Fruit fly (Drosophila melanogaster) whole organism, embryonic: ENCODE data around the gene MTF-1.

Source experiments
- BtbVII ChIP-seq: fragments of 200-800 bp; sonication (Bioruptor generic); optimal IDR thresholded peaks from 3 replicates; lab custom pipeline; 2017; ENCODE audit warnings: missing biosample characterization, mild to moderate bottlenecking, missing genetic modification characterization
- CG10543 ChIP-seq: fragments of 200-800 bp; sonication (Bioruptor generic); optimal IDR thresholded peaks from 3 replicates; lab custom pipeline; 2017; ENCODE audit warnings: missing biosample characterization, mild to moderate bottlenecking, missing genetic modification characterization, moderate library complexity
- CG10979 ChIP-seq: fragments of 200-800 bp; sonication (Bioruptor generic); optimal IDR thresholded peaks from 2 replicates; lab custom pipeline; 2018; ENCODE audit warnings: missing biosample characterization, mild to moderate bottlenecking, missing genetic modification characterization, moderate library complexity
- Chrac-16 ChIP-seq: fragments of 200-800 bp; sonication (Bioruptor generic); optimal IDR thresholded peaks from 3 replicates; lab custom pipeline; 2016; ENCODE audit warnings: missing biosample characterization, missing genetic modification characterization
- Trl ChIP-seq, 3 experiments: fragments of >200 bp in 2 of 3; fragments of 200-800 bp in 1 of 3; sonication (Bioruptor generic) in 1 of 3; optimal IDR thresholded peaks; 2 replicates in 1 of 3; 3 replicates in 2 of 3; lab custom pipeline; 2016 to 2017; ENCODE audit warnings: missing biosample characterization in 1 of 3, missing genetic modification characterization in 1 of 3
- chm ChIP-seq: fragments of 200-800 bp; sonication (Bioruptor generic); IDR thresholded peaks from 2 replicates; pipeline ENCODE4 v1.3.6; 2022; ENCODE audit warnings: missing biosample characterization, missing genetic modification characterization
- fd64A ChIP-seq: fragments of 200-800 bp; sonication (Bioruptor generic); optimal IDR thresholded peaks from 3 replicates; lab custom pipeline; 2018; ENCODE audit warnings: missing biosample characterization, mild to moderate bottlenecking, missing genetic modification characterization
- sd ChIP-seq: fragments of 200-800 bp; sonication (Bioruptor generic); optimal IDR thresholded peaks from 3 replicates; lab custom pipeline; 2018; ENCODE audit warnings: missing biosample characterization, mild to moderate bottlenecking, missing genetic modification characterization, moderate library complexity
- ttk ChIP-seq: fragments of 200-800 bp; sonication (Bioruptor generic); IDR thresholded peaks from 2 replicates; pipeline ENCODE4 v2.1.2; 2022; ENCODE audit warnings: missing biosample characterization, missing genetic modification characterization

DNA sequence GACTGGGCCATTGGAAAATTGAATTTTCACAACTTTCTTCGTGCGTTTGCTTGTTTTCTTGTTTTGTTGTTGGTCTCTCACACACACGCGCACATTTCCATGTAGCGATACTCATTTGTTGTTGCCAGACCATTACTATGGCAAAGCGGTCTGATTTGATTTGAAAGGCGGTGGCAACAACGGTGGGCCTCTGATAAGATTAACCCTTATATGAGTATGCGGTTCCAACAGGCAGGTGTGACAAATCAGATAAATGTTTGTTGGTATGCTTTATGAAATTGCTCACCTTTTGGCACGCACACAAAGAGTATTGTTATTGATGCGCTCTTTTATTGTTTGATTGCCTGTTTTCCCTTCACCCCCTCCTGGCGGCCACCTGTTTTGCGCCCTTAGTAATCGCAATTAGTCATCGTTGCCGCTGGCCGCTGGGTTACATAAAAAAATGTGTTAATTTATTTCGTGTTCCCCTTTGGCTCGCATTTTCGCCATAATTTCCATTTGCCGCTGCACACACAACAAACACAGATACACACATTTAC, 17.2 kb downstream of the MTF-1 start:
- TF ChIP-seq CG10979 (tag; lab: Kevin White, UChicago): no peak
- TF ChIP-seq Trl (optimal IDR thresholded peaks at IDR 0.05; lab: Kevin White, UChicago): no peak
- TF ChIP-seq Trl (GFP tag; optimal IDR thresholded peaks at IDR 0.05; lab: Kevin White, UChicago): no peak
- TF ChIP-seq sd (tag; lab: Kevin White, UChicago): peak; percentile 73
- no peak for TF ChIP-seq fd64A (GFP tag; lab: Kevin White, UChicago)
- TF ChIP-seq CG10543 (GFP tag; lab: Kevin White, UChicago): peak; percentile 43
- no peak for TF ChIP-seq Chrac-16 (GFP tag; lab: Kevin White, UChicago)
- no peak for TF ChIP-seq ttk (GFP tag; lab: Robert Waterston, UW)
- peak; percentile 1 for TF ChIP-seq BtbVII (GFP tag; lab: Kevin White, UChicago)
- no peak for TF ChIP-seq chm (GFP tag; lab: Robert Waterston, UW)
